Worm (Caenorhabditis elegans) whole organism, mixed stage, embryonic: Measurements from ENCODE around the gene F33H12.7.

Experiments used
- ces-1 ChIP-seq: fragments of 150-350 bp; optimal IDR thresholded peaks from 2 replicates; lab custom pipeline; 2014; ENCODE audit warnings: missing biosample characterization, missing genetic modification reagents, missing genetic modification characterization
- elt-1 ChIP-seq: sonication (generic microtip); optimal IDR thresholded peaks from 2 replicates; lab custom pipeline; 2017; ENCODE audit warnings: missing genetic modification characterization, mild to moderate bottlenecking, missing compliant biosample characterization, antibody characterized with exemption, moderate library complexity, borderline replicate concordance; ENCODE audit not compliant: insufficient read depth
- lin-13 ChIP-seq: fragments of 150-350 bp; optimal IDR thresholded peaks from 2 replicates; lab custom pipeline; 2014; ENCODE audit warnings: missing biosample characterization, missing genetic modification characterization
- mep-1 ChIP-seq: fragments of 150-350 bp; optimal IDR thresholded peaks from 2 replicates; lab custom pipeline; 2017; ENCODE audit warnings: missing biosample characterization, missing genetic modification reagents, missing genetic modification characterization, inconsistent platforms
- nhr-237 ChIP-seq: fragments of 150-350 bp; optimal IDR thresholded peaks from 2 replicates; lab custom pipeline; 2014; ENCODE audit warnings: missing biosample characterization, missing genetic modification characterization
- sem-2 ChIP-seq: fragments of 200-800 bp; sonication (Bioruptor generic); optimal IDR thresholded peaks from 2 replicates; lab custom pipeline; 2018; ENCODE audit warnings: mild to moderate bottlenecking, missing genetic modification characterization, missing compliant biosample characterization
- snpc-4 ChIP-seq: fragments of 150-350 bp; optimal IDR thresholded peaks from 2 replicates; lab custom pipeline; 2014; ENCODE audit warnings: missing biosample characterization, missing genetic modification characterization
- tbx-8 ChIP-seq: fragments of 200-800 bp; sonication (Bioruptor generic); optimal IDR thresholded peaks from 2 replicates; lab custom pipeline; 2018; ENCODE audit warnings: mild to moderate bottlenecking, missing genetic modification characterization, moderate library complexity, missing compliant biosample characterization
- unc-62 ChIP-seq: fragments of 150-350 bp; optimal IDR thresholded peaks from 2 replicates; lab custom pipeline; 2014; ENCODE audit warnings: missing biosample characterization, missing genetic modification reagents, missing genetic modification characterization

DNA sequence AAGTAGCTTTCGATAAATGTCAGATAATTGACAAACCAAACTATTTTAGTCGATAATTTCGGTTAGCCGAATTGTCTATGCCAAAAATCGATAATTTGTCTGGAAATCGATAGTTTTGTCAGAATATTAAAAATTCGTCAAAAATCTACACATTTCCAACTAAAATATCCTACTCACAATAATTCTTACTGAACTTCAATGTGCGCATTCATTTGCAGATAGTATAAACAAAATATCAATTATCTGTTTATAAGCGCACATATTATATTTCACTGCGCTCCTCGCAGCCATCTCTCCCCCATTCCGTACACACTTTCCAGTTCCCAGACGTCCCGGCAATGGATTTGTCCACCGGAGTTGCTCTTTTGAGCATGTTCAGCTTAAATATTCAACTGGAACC lies 38.1 kb upstream of the F33H12.7 start, which contains the start of gene lgc-28:
- TF ChIP-seq nhr-237: no peak
- TF ChIP-seq snpc-4 (tag; lab: Kevin White, UChicago): no peak
- no peak for TF ChIP-seq elt-1
- no peak for TF ChIP-seq mep-1 (tag; lab: Kevin White, UChicago)
- TF ChIP-seq sem-2 (GFP tag; lab: Kevin White, UChicago): no peak
- TF ChIP-seq tbx-8 (GFP tag; lab: Kevin White, UChicago): no peak
- no peak for TF ChIP-seq ces-1
- no peak for TF ChIP-seq unc-62
- TF ChIP-seq lin-13 (tag; lab: Kevin White, UChicago): no peak
